Worm (Caenorhabditis elegans) whole organism, young adult: Measurements from ENCODE around the gene T01B7.9.

Source experiments
- F10E7.11 ChIP-seq: sonication (generic microtip); optimal IDR thresholded peaks from 2 replicates; lab custom pipeline; 2017; ENCODE audit warnings: mild to moderate bottlenecking, missing genetic modification characterization, moderate library complexity, missing compliant biosample characterization
- F37B4.10 ChIP-seq: fragments of 200-800 bp; sonication (Bioruptor generic); IDR thresholded peaks from 2 replicates; pipeline ENCODE4 v1.3.6; 2022; ENCODE audit warnings: missing genetic modification characterization, missing compliant biosample characterization
- aptf-3 ChIP-seq: fragments of 200-800 bp; sonication (Bioruptor generic); IDR thresholded peaks from 2 replicates; pipeline ENCODE4 v1.3.6; 2022; ENCODE audit warnings: missing genetic modification characterization, missing compliant biosample characterization
- attf-6 ChIP-seq: fragments of 200-800 bp; sonication (Bioruptor generic); IDR thresholded peaks from 2 replicates; pipeline ENCODE4 v1.3.6; 2022; ENCODE audit warnings: missing genetic modification reagents, missing genetic modification characterization, missing compliant biosample characterization
- cebp-1 ChIP-seq, 2 experiments: fragments of 200-800 bp in 1 of 2; sonication (Bioruptor generic) in 1 of 2; sonication (generic microtip) in 1 of 2; IDR thresholded peaks in 1 of 2; optimal IDR thresholded peaks in 1 of 2; 2 replicates each; pipeline versions ENCODE4 v1.3.6 to Lab custom; 2017 to 2022; ENCODE audit warnings: missing compliant biosample characterization in 2 of 2, missing genetic modification characterization in 2 of 2, mild to moderate bottlenecking in 1 of 2, missing genetic modification reagents in 1 of 2, moderate library complexity in 1 of 2
- ceh-40 ChIP-seq: fragments of 200-800 bp; sonication (Bioruptor generic); IDR thresholded peaks from 2 replicates; pipeline ENCODE4 v1.3.6; 2022; ENCODE audit warnings: missing genetic modification characterization, missing compliant biosample characterization
- die-1 ChIP-seq: sonication (generic microtip); optimal IDR thresholded peaks from 2 replicates; lab custom pipeline; 2016; ENCODE audit warnings: missing genotype, mild to moderate bottlenecking, missing genetic modification characterization, missing compliant biosample characterization
- dox-1 ChIP-seq: fragments of 200-800 bp; sonication (Bioruptor generic); IDR thresholded peaks from 2 replicates; pipeline ENCODE4 v1.3.6; 2022; ENCODE audit warnings: missing genetic modification reagents, missing genetic modification characterization, missing compliant biosample characterization
- egrh-3 ChIP-seq: fragments of 200-800 bp; sonication (Bioruptor generic); IDR thresholded peaks from 2 replicates; pipeline ENCODE4 v1.3.6; 2022; ENCODE audit warnings: missing genetic modification reagents, missing genetic modification characterization, missing compliant biosample characterization
- fkh-3 ChIP-seq: sonication (generic microtip); optimal IDR thresholded peaks from 2 replicates; lab custom pipeline; 2016; ENCODE audit warnings: mild to moderate bottlenecking, missing genetic modification characterization, missing compliant biosample characterization
- gei-17 ChIP-seq: fragments of 200-800 bp; sonication (Bioruptor generic); optimal IDR thresholded peaks from 2 replicates; lab custom pipeline; 2018; ENCODE audit warnings: mild to moderate bottlenecking, missing genetic modification characterization, missing compliant biosample characterization
- hmg-20 ChIP-seq: fragments of 200-800 bp; sonication (Bioruptor generic); IDR thresholded peaks from 2 replicates; pipeline ENCODE4 v1.3.6; 2022; ENCODE audit warnings: missing genetic modification reagents, missing genetic modification characterization, missing compliant biosample characterization
- let-607 ChIP-seq, 2 experiments: fragments of 200-800 bp in 1 of 2; sonication (Bioruptor generic) in 1 of 2; sonication (generic microtip) in 1 of 2; optimal IDR thresholded peaks; 2 replicates each; lab custom pipeline; 2016 to 2018; ENCODE audit warnings: mild to moderate bottlenecking in 2 of 2, missing compliant biosample characterization in 2 of 2, missing genetic modification characterization in 2 of 2, moderate library complexity in 2 of 2, missing genotype in 1 of 2
- lin-35 ChIP-seq, 3 experiments: fragments of 150-350 bp in 2 of 3; sonication (generic microtip) in 1 of 3; optimal IDR thresholded peaks; 2 replicates each; lab custom pipeline; 2014 to 2018; ENCODE audit warnings: missing biosample characterization in 3 of 3, missing genetic modification characterization in 3 of 3, missing genetic modification reagents in 3 of 3
- lin-40 ChIP-seq: sonication (generic microtip); optimal IDR thresholded peaks from 2 replicates; lab custom pipeline; 2016; ENCODE audit warnings: missing genetic modification characterization, mild to moderate bottlenecking, missing compliant biosample characterization, missing genotype, missing genetic modification reagents
- lir-1 ChIP-seq: fragments of 200-800 bp; sonication (Bioruptor generic); conservative IDR thresholded peaks from 2 replicates; pipeline ENCODE4 v1.3.6; 2022; ENCODE audit warnings: missing genetic modification reagents, missing genetic modification characterization, missing compliant biosample characterization
- lsl-1 ChIP-seq: fragments of 200-800 bp; sonication (Bioruptor generic); optimal IDR thresholded peaks from 2 replicates; lab custom pipeline; 2018; ENCODE audit warnings: mild to moderate bottlenecking, missing genetic modification characterization, moderate library complexity, missing compliant biosample characterization
- madf-6 ChIP-seq: fragments of 200-800 bp; sonication (Bioruptor generic); IDR thresholded peaks from 2 replicates; pipeline ENCODE4 v1.3.6; 2022; ENCODE audit warnings: missing genetic modification reagents, missing genetic modification characterization, missing compliant biosample characterization
- madf-8 ChIP-seq: fragments of 200-800 bp; sonication (Bioruptor generic); conservative IDR thresholded peaks from 2 replicates; pipeline ENCODE4 v1.3.6; 2022; ENCODE audit warnings: missing genetic modification reagents, missing genetic modification characterization, missing compliant biosample characterization
- mxl-1 ChIP-seq: sonication (generic microtip); optimal IDR thresholded peaks from 2 replicates; lab custom pipeline; 2016; ENCODE audit warnings: missing genetic modification characterization, missing compliant biosample characterization
- nfya-1 ChIP-seq: sonication (generic microtip); optimal IDR thresholded peaks from 2 replicates; lab custom pipeline; 2017; ENCODE audit warnings: antibody characterized with exemption, missing compliant biosample characterization, missing genetic modification characterization, borderline replicate concordance; ENCODE audit not compliant: insufficient read depth
- nfyb-1 ChIP-seq: fragments of 200-800 bp; sonication (Bioruptor generic); IDR thresholded peaks from 2 replicates; pipeline ENCODE4 v1.3.6; 2022; ENCODE audit warnings: missing genetic modification reagents, missing genetic modification characterization, missing compliant biosample characterization
- nhr-120 ChIP-seq: fragments of 200-800 bp; sonication (Bioruptor generic); IDR thresholded peaks from 2 replicates; pipeline ENCODE4 v1.3.6; 2022; ENCODE audit warnings: missing genetic modification characterization, missing compliant biosample characterization
- nhr-80 ChIP-seq: sonication (generic microtip); optimal IDR thresholded peaks from 2 replicates; lab custom pipeline; 2016; ENCODE audit warnings: missing genetic modification characterization, missing compliant biosample characterization
- nhr-90 ChIP-seq: sonication (generic microtip); optimal IDR thresholded peaks from 2 replicates; lab custom pipeline; 2016; ENCODE audit warnings: missing genotype, mild to moderate bottlenecking, missing genetic modification characterization, missing compliant biosample characterization
- repo-1 ChIP-seq: sonication (generic microtip); optimal IDR thresholded peaks from 2 replicates; lab custom pipeline; 2017; ENCODE audit warnings: mild to moderate bottlenecking, missing genetic modification characterization, missing compliant biosample characterization
- snpc-3.4 ChIP-seq: sonication (generic microtip); optimal IDR thresholded peaks from 2 replicates; lab custom pipeline; 2017; ENCODE audit warnings: missing genetic modification characterization, mild to moderate bottlenecking, missing compliant biosample characterization, antibody characterized with exemption, moderate library complexity, missing genotype, missing genetic modification reagents
- tbp1 ChIP-seq: fragments of 200-800 bp; sonication (Bioruptor generic); optimal IDR thresholded peaks from 2 replicates; lab custom pipeline; 2018; ENCODE audit warnings: mild to moderate bottlenecking, missing genetic modification characterization, missing compliant biosample characterization
- xnd-1 ChIP-seq: sonication (generic microtip); optimal IDR thresholded peaks from 2 replicates; lab custom pipeline; 2016; ENCODE audit warnings: missing genotype, missing genetic modification reagents, missing genetic modification characterization, missing compliant biosample characterization
- ztf-26 ChIP-seq: sonication (generic microtip); optimal IDR thresholded peaks from 2 replicates; lab custom pipeline; 2017; ENCODE audit warnings: missing genetic modification characterization, missing compliant biosample characterization

T01B7.9 gene

DNA sequence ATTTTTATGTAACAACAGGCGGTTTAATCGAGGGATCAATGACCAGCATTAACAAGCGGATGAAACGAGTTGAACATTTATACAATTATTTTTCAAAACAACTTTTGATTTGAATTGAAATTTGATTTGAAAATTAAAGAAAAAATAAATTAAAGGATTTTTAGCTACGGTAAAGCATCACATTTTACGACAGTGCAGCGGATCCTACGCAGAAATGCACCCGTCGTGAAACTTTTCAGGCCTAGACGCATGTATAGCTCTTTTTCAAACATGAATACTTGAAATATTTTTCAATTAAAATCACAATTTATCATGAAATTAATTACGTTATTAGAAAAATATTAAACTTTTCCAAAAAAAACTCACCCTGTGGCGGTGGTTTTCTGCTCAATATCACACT lies 25.5 kb downstream of the T01B7.9 start:
- TF ChIP-seq madf-6 (peak; percentile 72), xnd-1 (tag; lab: Kevin White, UChicago) (peak; percentile 57), lsl-1 (GFP tag; lab: Kevin White, UChicago) (peak; percentile 51), madf-8 (GFP tag; lab: Robert Waterston, UW) (peak; percentile 77), die-1 (tag; lab: Kevin White, UChicago) (no peak)

DNA sequence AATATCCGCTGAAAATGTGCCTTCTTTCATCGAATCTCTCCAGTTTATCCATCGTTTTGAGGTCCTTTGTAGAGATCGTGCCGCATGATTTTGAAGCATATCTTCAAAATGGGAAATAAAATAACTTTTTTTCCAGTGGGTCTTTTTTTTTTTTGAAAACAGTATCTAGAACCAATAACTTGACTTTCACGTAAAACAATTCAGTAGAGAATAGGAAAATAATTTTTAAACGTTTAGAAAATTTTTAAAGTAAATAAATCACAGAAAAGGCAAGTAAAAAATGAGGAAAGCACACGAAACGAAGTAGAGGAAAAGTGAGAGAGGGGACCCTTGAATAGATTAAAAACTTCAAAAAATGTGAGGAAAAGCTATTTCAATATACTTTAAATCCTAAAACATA lies 27.8 kb downstream of the T01B7.9 start, which contains the start of gene chdh-1:
Gene chdh-1 (minus strand): TSS at position 101 of the 400 bp plus-strand sequence.
- TF ChIP-seq aptf-3 (GFP tag; lab: Robert Waterston, UW) (no peak), F10E7.11 (tag; lab: Kevin White, UChicago) (peak; percentile 15), lir-1 (GFP tag; lab: Robert Waterston, UW) (no peak), dox-1 (GFP tag; lab: Robert Waterston, UW) (no peak)

- TF ChIP-seq tbp1 (GFP tag; lab: Kevin White, UChicago) (no peak), ztf-26 (tag; lab: Kevin White, UChicago) (no peak), aptf-3 (GFP tag; lab: Robert Waterston, UW) (no peak), fkh-3 (tag; lab: Kevin White, UChicago) (no peak), let-607 (tag; optimal IDR thresholded peaks at IDR 0.05; lab: Kevin White, UChicago) (no peak), cebp-1 (GFP tag; IDR thresholded peaks at IDR 0.05; lab: Robert Waterston, UW) (no peak), cebp-1 (tag; optimal IDR thresholded peaks at IDR 0.05; lab: Kevin White, UChicago) (no peak), snpc-3.4 (tag; lab: Kevin White, UChicago) (no peak), nfyb-1 (GFP tag; lab: Robert Waterston, UW) (no peak), hmg-20 (no peak), nfya-1 (tag; lab: Kevin White, UChicago) (no peak), egrh-3 (GFP tag; lab: Robert Waterston, UW) (no peak)
Observed at ce11 chrII:8695783-8696182, 30.8 kb downstream of the T01B7.9 start, which contains the start of gene C34C6.10. Gene C34C6.10, minus strand, starts transcription at chrII:8695883.

DNA sequence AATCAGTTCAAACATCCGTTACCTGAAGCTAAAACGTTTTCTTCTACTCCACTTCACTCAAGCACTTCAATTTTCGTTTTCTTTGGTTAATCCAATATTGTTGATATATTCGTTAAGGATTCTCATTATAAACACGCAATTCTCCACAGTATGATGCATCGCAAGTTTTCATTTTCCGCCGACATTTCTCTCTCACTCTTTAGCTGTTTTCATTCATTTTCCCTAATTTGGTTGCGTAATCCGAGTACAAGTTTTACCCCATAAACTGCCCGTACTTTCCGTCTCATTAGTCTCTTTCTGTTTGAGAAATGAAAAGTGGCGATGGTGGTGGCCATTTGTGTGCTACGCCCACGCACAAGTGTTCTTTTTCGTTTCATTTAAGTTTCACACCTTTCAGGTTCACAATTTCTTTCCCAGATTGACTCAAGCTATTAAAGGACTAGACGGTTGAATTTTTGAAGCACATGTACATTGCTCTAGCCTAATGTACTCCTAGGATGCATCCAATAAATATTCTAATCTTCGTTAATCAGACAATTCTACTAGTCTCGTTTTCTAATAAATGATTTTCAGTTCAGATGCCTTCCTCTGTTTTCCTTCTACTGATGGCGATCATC lies 35.1 kb downstream of the T01B7.9 start, which contains the start of gene C34C6.3:
Gene C34C6.3 (plus strand): TSS at position 567 of the 617 bp plus-strand sequence.
- TF ChIP-seq ceh-40, result no peak

- TF ChIP-seq nhr-90 (no peak), nhr-120 (no peak), mxl-1 (tag; lab: Kevin White, UChicago) (no peak), nhr-80 (tag; lab: Kevin White, UChicago) (no peak), F37B4.10 (GFP tag; lab: Robert Waterston, UW) (no peak), attf-6 (GFP tag; lab: Robert Waterston, UW) (no peak), tbp1 (GFP tag; lab: Kevin White, UChicago) (no peak), lin-40 (tag; lab: Kevin White, UChicago) (no peak), lin-35 (GFP tag; optimal IDR thresholded peaks at IDR 0.05; lab: Kevin White, UChicago) (no peak), repo-1 (tag; lab: Kevin White, UChicago) (no peak), nfya-1 (tag; lab: Kevin White, UChicago) (no peak), gei-17 (GFP tag; lab: Kevin White, UChicago) (no peak)
Observed at ce11 chrII:8685623-8686022, 41.0 kb downstream of the T01B7.9 start, which contains the start of gene C34C6.9. Gene C34C6.9, plus strand, starts transcription at chrII:8685923.
